Fruit fly (Drosophila melanogaster): Measurements from ENCODE around the gene CG10352.

Gene CG10352

dm6 chrX:11886976-11887375 lies 10.0 kb upstream of the CG10352 start, which contains the start of the genes CG10353 and SelG (continued):
- TF ChIP-seq CG7963 (GFP tag; IDR thresholded peaks at IDR 0.05; ENCODE audit: partially characterized antibody) (peak; percentile 63; the same call in 2 of the 3 replicates), CG2875 (GFP tag; optimal IDR thresholded peaks at IDR 0.05) (no peak), stwl (tag; optimal IDR thresholded peaks at IDR 0.05) (peak; percentile 99), CG32767 (GFP tag; IDR thresholded peaks at IDR 0.05) (no peak), sisA (GFP tag; IDR thresholded peaks at IDR 0.05) (no peak), CG16779 (GFP tag; IDR thresholded peaks at IDR 0.05) (peak; percentile 38; the same call in 1 of the 2 replicates), wek (GFP tag; optimal IDR thresholded peaks at IDR 0.05) (peak; percentile 54), dm (GFP tag; optimal IDR thresholded peaks at IDR 0.05) (peak; percentile 65), Camta (GFP tag; optimal IDR thresholded peaks at IDR 0.05) (peak; percentile 41), CG1602 (GFP tag; optimal IDR thresholded peaks at IDR 0.05) (no peak), Bdp1 (GFP tag; optimal IDR thresholded peaks at IDR 0.05) (peak; percentile 51), CG30431 (GFP tag; optimal IDR thresholded peaks at IDR 0.05) (no peak), HLH54F (GFP tag; optimal IDR thresholded peaks at IDR 0.05) (peak; percentile 56), CG31365 (tag; optimal IDR thresholded peaks at IDR 0.05) (no peak), CG13296 (GFP tag; optimal IDR thresholded peaks at IDR 0.05) (peak; percentile 20), sob (GFP tag; IDR thresholded peaks at IDR 0.05) (peak; percentile 53), CG4707 (GFP tag; optimal IDR thresholded peaks at IDR 0.05) (no peak), maf-S (GFP tag; optimal IDR thresholded peaks at IDR 0.05) (peak; percentile 44), ato (GFP tag; IDR thresholded peaks at IDR 0.05; ENCODE audit: partially characterized antibody) (peak; percentile 80), Xbp1 (GFP tag; optimal IDR thresholded peaks at IDR 0.05) (peak; percentile 42), pho (GFP tag; optimal IDR thresholded peaks at IDR 0.05) (no peak), PHDP (tag; optimal IDR thresholded peaks at IDR 0.05) (peak; percentile 21), CG15601 (tag; optimal IDR thresholded peaks at IDR 0.05) (peak; percentile 47), trh (GFP tag; optimal IDR thresholded peaks at IDR 0.05) (no peak), otp (GFP tag; IDR thresholded peaks at IDR 0.05) (no peak), CG12942 (GFP tag; optimal IDR thresholded peaks at IDR 0.05) (peak; percentile 36), Side (GFP tag; optimal IDR thresholded peaks at IDR 0.05) (peak; percentile 29), CG10979 (tag; optimal IDR thresholded peaks at IDR 0.05) (no peak), pzg (GFP tag; optimal IDR thresholded peaks at IDR 0.05) (peak; percentile 93), D19A (tag; optimal IDR thresholded peaks at IDR 0.05) (peak; percentile 33), CG11398 (GFP tag; optimal IDR thresholded peaks at IDR 0.05) (peak; percentile 5), lilli (GFP tag; optimal IDR thresholded peaks at IDR 0.05) (peak; percentile 67), Dll (GFP tag; IDR thresholded peaks at IDR 0.05; ENCODE audit: partially characterized antibody) (peak; percentile 78), eve (GFP tag; optimal IDR thresholded peaks at IDR 0.05) (no peak), CG30403 (GFP tag; optimal IDR thresholded peaks at IDR 0.05) (peak; percentile 19), Jarid2 (GFP tag; optimal IDR thresholded peaks at IDR 0.05) (peak; percentile 14), CG7987 (GFP tag; optimal IDR thresholded peaks at IDR 0.05) (peak; percentile 45), vvl (GFP tag; IDR thresholded peaks at IDR 0.05) (peak; percentile 64), CG4282 (GFP tag; optimal IDR thresholded peaks at IDR 0.05) (no peak), HLH4C (GFP tag; IDR thresholded peaks at IDR 0.05; ENCODE audit: partially characterized antibody) (peak; percentile 70), ftz-f1 (GFP tag; optimal IDR thresholded peaks at IDR 0.05) (peak; percentile 61), sd (tag; optimal IDR thresholded peaks at IDR 0.05) (peak; percentile 58), dmrt11E (tag; optimal IDR thresholded peaks at IDR 0.05) (peak; percentile 17), sens (GFP tag) (peak; percentile 85), NC2β (GFP tag; optimal IDR thresholded peaks at IDR 0.05) (peak; percentile 62), dati (GFP tag; IDR thresholded peaks at IDR 0.05) (no peak), CG6791 (GFP tag; IDR thresholded peaks at IDR 0.05; ENCODE audit: partially characterized antibody) (peak; percentile 87), CG3407 (GFP tag; optimal IDR thresholded peaks at IDR 0.05) (no peak), CrebB (tag; optimal IDR thresholded peaks at IDR 0.05) (peak; percentile 21), exex (tag; optimal IDR thresholded peaks at IDR 0.05) (peak; percentile 11), Dp (GFP tag; optimal IDR thresholded peaks at IDR 0.05) (peak; percentile 46)

Data from whole organism, embryonic.